Worm (Caenorhabditis elegans): ENCODE measurements around the gene prp-18.

prp-18 gene

DNA sequence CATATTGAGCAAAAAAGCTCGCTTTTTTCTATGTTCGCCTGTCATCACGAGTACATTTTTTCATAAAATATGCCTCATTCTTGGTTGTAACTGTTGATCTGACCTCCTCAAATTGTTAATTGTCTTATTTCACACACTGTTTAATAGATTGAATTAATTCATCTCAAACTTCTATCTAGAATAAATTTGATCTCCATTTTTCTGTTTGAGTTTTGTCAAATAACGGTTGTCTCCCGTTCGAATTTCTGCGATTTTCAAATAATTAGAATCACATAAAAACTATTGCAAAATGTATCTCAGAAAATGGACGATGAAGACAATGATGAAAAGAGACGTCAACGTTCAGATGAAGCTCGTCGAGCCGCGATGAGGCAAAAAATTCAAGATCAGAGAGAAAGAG is 22.3 kb downstream of the prp-18 start, which contains the start of gene K07F5.14:
TSS of gene K07F5.14 (plus strand) at position 301 of the 400 bp plus-strand sequence.
- TF ChIP-seq ceh-44 (GFP tag; IDR thresholded peaks at IDR 0.05) (no peak), Y48G9A.11 (GFP tag; IDR thresholded peaks at IDR 0.05) (no peak), madf-5 (GFP tag; IDR thresholded peaks at IDR 0.05) (no peak), daf-16 (GFP tag; optimal IDR thresholded peaks at IDR 0.05) (no peak), daf-16 (tag; optimal IDR thresholded peaks at IDR 0.05) (no peak), daf-12 (tag; optimal IDR thresholded peaks at IDR 0.05) (no peak), fkh-10 (GFP tag; optimal IDR thresholded peaks at IDR 0.05) (no peak), nhr-102 (tag; optimal IDR thresholded peaks at IDR 0.05) (no peak), lir-3 (tag; optimal IDR thresholded peaks at IDR 0.05) (no peak), unc-39 (tag; optimal IDR thresholded peaks at IDR 0.05) (no peak), mxl-3 (GFP tag; optimal IDR thresholded peaks at IDR 0.05) (no peak), lin-39 (tag; optimal IDR thresholded peaks at IDR 0.05) (no peak), lin-38 (GFP tag; IDR thresholded peaks at IDR 0.05) (no peak), daf-8 (GFP tag; IDR thresholded peaks at IDR 0.05) (no peak), nhr-41 (GFP tag; IDR thresholded peaks at IDR 0.05) (no peak), sdz-12 (GFP tag; optimal IDR thresholded peaks at IDR 0.05) (no peak), pqm-1 (tag; optimal IDR thresholded peaks at IDR 0.05) (no peak)

DNA sequence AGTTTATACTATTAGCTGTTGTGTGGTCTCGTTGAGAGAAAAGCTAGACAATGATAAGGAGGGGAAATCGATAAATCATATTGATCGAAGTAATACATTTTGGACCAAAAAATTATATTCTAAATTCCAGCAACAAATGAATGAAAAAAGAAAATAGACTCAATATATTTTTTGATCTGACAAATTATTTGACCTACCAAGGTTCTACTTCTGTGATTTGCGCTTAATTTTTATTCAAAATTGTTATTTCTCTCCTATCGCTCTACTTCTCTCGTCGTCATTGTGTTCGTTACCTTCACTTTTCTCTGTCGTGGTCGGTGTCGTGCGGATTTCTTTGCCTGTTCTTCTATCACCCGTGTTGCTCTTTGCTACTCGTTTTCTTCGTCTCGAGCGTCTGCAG is 25.2 kb downstream of the prp-18 start:
- TF ChIP-seq F44E2.7 (GFP tag; IDR thresholded peaks at IDR 0.05) (no peak), nhr-48 (tag; optimal IDR thresholded peaks at IDR 0.05) (no peak), egl-43 (GFP tag; IDR thresholded peaks at IDR 0.05) (no peak), ctbp-1 (GFP tag; IDR thresholded peaks at IDR 0.05) (no peak), nhr-102 (tag; optimal IDR thresholded peaks at IDR 0.05) (no peak)

DNA sequence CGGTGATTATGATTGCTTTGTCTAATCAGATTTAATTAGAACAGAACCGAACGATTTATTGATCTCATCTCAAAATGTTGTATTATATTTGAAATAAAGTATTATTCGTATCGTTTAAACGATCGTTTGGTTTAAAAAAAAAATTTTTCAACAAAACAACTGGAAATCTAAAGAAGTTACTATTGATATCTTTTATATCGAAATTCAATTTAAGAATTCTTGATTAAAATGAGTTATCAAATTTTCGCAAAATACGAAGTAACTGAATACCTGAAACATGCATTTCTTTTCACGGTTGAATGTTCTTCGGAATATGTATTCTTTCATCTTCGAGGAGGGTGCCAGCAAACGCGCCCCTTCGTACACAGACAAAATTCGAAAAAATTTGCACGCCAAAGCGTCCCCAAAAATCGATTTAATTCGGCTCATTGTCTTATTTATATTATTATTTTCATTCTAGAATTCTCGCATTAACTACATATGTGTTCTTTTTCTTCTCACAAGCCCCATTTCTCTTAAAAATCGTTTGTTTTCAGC is 26.2 kb downstream of the prp-18 start, which contains the start of gene npp-1:
TSS of gene npp-1 (plus strand) at position 537 of the 537 bp plus-strand sequence.
- TF ChIP-seq F10B5.3 (tag; optimal IDR thresholded peaks at IDR 0.05), result no peak
- TF ChIP-seq lin-13 (GFP tag; optimal IDR thresholded peaks at IDR 0.05), result peak; percentile 30
- TF ChIP-seq ztf-11 (tag; optimal IDR thresholded peaks at IDR 0.05), result no peak
- no peak for TF ChIP-seq ceh-20 (GFP tag; IDR thresholded peaks at IDR 0.05)
- peak; percentile 10 for TF ChIP-seq unc-130 (GFP tag; optimal IDR thresholded peaks at IDR 0.05)
- TF ChIP-seq nhr-6 (tag; optimal IDR thresholded peaks at IDR 0.05), result no peak
- no peak for TF ChIP-seq snpc-1.2 (GFP tag; IDR thresholded peaks at IDR 0.05)
- peak in 1 of 2 experiments; percentile 92 for TF ChIP-seq unc-62 (GFP tag; optimal IDR thresholded peaks at IDR 0.05 in 1 of 2)
- TF ChIP-seq unc-62 (tag; optimal IDR thresholded peaks at IDR 0.05), result no peak
- TF ChIP-seq mep-1 (tag; optimal IDR thresholded peaks at IDR 0.05), result no peak
- TF ChIP-seq aha-1 (tag), result peak; percentile 57
- TF ChIP-seq aly-2 (tag; optimal IDR thresholded peaks at IDR 0.05), result no peak
- TF ChIP-seq nhr-28 (tag; optimal IDR thresholded peaks at IDR 0.05), result peak; percentile 17
- peak; percentile 7 for TF ChIP-seq T20F7.1 (GFP tag; optimal IDR thresholded peaks at IDR 0.05)
- TF ChIP-seq dve-1 (tag; optimal IDR thresholded peaks at IDR 0.05; ENCODE audit: insufficient read depth), result peak; percentile 20
- peak; percentile 86 for TF ChIP-seq lin-38 (GFP tag; IDR thresholded peaks at IDR 0.05)
- TF ChIP-seq daf-16 (GFP tag; optimal IDR thresholded peaks at IDR 0.05), result no peak
- TF ChIP-seq daf-16 (tag; optimal IDR thresholded peaks at IDR 0.05), result peak; percentile 12
- TF ChIP-seq ZK337.2 (GFP tag; IDR thresholded peaks at IDR 0.05), result no peak
- no peak for TF ChIP-seq unc-39 (tag; optimal IDR thresholded peaks at IDR 0.05)
- TF ChIP-seq nhr-77 (tag; optimal IDR thresholded peaks at IDR 0.05), result peak; percentile 28
- TF ChIP-seq dpl-1 (GFP tag; optimal IDR thresholded peaks at IDR 0.05), result peak; percentile 55
- TF ChIP-seq set-16 (GFP tag; IDR thresholded peaks at IDR 0.05), result no peak
- peak; percentile 88 for TF ChIP-seq mes-2 (tag; optimal IDR thresholded peaks at IDR 0.05; ENCODE audit: poor library complexity, severe bottlenecking)
- TF ChIP-seq zip-11 (GFP tag; IDR thresholded peaks at IDR 0.05), result no peak
- no peak for TF ChIP-seq mxl-3 (GFP tag; optimal IDR thresholded peaks at IDR 0.05)
- TF ChIP-seq F44E2.7 (GFP tag; IDR thresholded peaks at IDR 0.05), result no peak
- TF ChIP-seq vab-7 (GFP tag; IDR thresholded peaks at IDR 0.05), result 0 out of 2 replicates have a peak, but pooled peaks have one; percentile 5
- no peak for TF ChIP-seq tra-1 (GFP tag; IDR thresholded peaks at IDR 0.05)
